Worm (Caenorhabditis elegans) whole organism, early embryonic: Measurements from ENCODE around the gene Y73C8C.3.

Source experiments
- B0310.2 ChIP-seq: sonication (generic microtip); optimal IDR thresholded peaks from 2 replicates; lab custom pipeline; 2016; ENCODE audit warnings: mild to moderate bottlenecking, missing genetic modification characterization, missing compliant biosample characterization
- ama-1 ChIP-seq: fragments of 150-350 bp; optimal IDR thresholded peaks from 2 replicates; lab custom pipeline; 2014
- flt-1 ChIP-seq: fragments of 200-800 bp; sonication (Bioruptor generic); IDR thresholded peaks from 2 replicates; pipeline ENCODE4 v1.3.6; 2022; ENCODE audit warnings: missing genetic modification characterization, missing compliant biosample characterization
- hmg-4 ChIP-seq: fragments of 200-800 bp; sonication (Bioruptor generic); optimal IDR thresholded peaks from 2 replicates; lab custom pipeline; 2018; ENCODE audit warnings: mild to moderate bottlenecking, missing genetic modification characterization, missing compliant biosample characterization
- pes-1 ChIP-seq: fragments of 200-800 bp; sonication (Bioruptor generic); IDR thresholded peaks from 2 replicates; pipeline ENCODE4 v1.3.6; 2022; ENCODE audit warnings: missing genetic modification reagents, missing genetic modification characterization, missing compliant biosample characterization
- sea-1 ChIP-seq: fragments of 200-800 bp; sonication (Bioruptor generic); conservative IDR thresholded peaks from 2 replicates; pipeline ENCODE4 v1.3.6; 2022; ENCODE audit warnings: missing genetic modification characterization, missing compliant biosample characterization
- tra-4 ChIP-seq: sonication (generic microtip); optimal IDR thresholded peaks from 2 replicates; lab custom pipeline; 2017; ENCODE audit warnings: missing genetic modification characterization, missing compliant biosample characterization

DNA sequence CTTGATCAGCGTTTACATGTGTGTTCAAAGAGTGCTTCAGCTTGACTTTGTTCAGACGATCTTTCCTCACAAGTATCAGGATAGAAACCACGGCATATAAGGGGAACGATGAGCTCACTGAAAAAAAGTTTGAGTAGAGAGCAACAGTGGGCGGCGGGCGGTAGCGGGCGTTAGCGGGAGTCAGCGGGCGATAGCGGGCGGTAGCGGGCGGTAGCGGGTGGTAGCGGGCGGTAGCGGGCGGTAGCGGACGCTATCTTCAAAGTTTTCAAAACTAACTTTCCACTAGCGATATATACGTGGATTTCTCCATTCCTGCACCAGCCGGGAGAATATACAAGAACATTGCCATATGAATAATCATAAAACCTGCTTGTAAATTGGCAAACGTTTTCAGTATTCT lies 30.2 kb downstream of the Y73C8C.3 start:
- no peak for TF ChIP-seq hmg-4 (GFP tag; lab: Kevin White, UChicago)
- TF ChIP-seq tra-4 (tag; lab: Kevin White, UChicago), result no peak
- TF ChIP-seq pes-1 (GFP tag; lab: Robert Waterston, UW), result no peak
- TF ChIP-seq sea-1, result no peak
- TF ChIP-seq B0310.2 (tag; lab: Kevin White, UChicago), result no peak
- TF ChIP-seq ama-1 (lab: Kevin White, UChicago), result no peak
- no peak for TF ChIP-seq flt-1 (GFP tag; lab: Robert Waterston, UW)
